Worm (Caenorhabditis elegans): Measurements from ENCODE around the gene pgl-1.

The pgl-1 gene

ce11 chrIV:7018623-7019022, 41.5 kb upstream of the pgl-1 start:
- TF ChIP-seq fkh-10 (GFP tag; optimal IDR thresholded peaks at IDR 0.05) (peak; percentile 67), ceh-82 (tag; optimal IDR thresholded peaks at IDR 0.05) (no peak), ces-1 (GFP tag; optimal IDR thresholded peaks at IDR 0.05) (peak; percentile 38)

- no peak for TF ChIP-seq cey-2 (tag; optimal IDR thresholded peaks at IDR 0.05; ENCODE audit: borderline replicate concordance, insufficient read depth)
- TF ChIP-seq nhr-6 (tag; optimal IDR thresholded peaks at IDR 0.05), result no peak
- TF ChIP-seq daf-12 (tag; optimal IDR thresholded peaks at IDR 0.05), result no peak
- TF ChIP-seq F44E2.7 (GFP tag; IDR thresholded peaks at IDR 0.05), result no peak
- TF ChIP-seq duxl-1 (tag; optimal IDR thresholded peaks at IDR 0.05; ENCODE audit: poor library complexity), result no peak
- TF ChIP-seq lin-38 (GFP tag; IDR thresholded peaks at IDR 0.05), result no peak
- TF ChIP-seq attf-4 (tag; optimal IDR thresholded peaks at IDR 0.05), result no peak
- no peak for TF ChIP-seq ces-1 (GFP tag; optimal IDR thresholded peaks at IDR 0.05)
- TF ChIP-seq mes-2 (tag; optimal IDR thresholded peaks at IDR 0.05; ENCODE audit: poor library complexity, severe bottlenecking), result no peak
- no peak for TF ChIP-seq lin-29 (GFP tag; IDR thresholded peaks at IDR 0.05)
- no peak for TF ChIP-seq zag-1 (tag; optimal IDR thresholded peaks at IDR 0.05)
- no peak for TF ChIP-seq mxl-3 (GFP tag; optimal IDR thresholded peaks at IDR 0.05)
- TF ChIP-seq lin-1 (GFP tag; IDR thresholded peaks at IDR 0.05), result no peak
- TF ChIP-seq mxl-2 (GFP tag; conservative IDR thresholded peaks at IDR 0.05), result no peak
- TF ChIP-seq unc-130 (GFP tag; optimal IDR thresholded peaks at IDR 0.05), result no peak
- TF ChIP-seq ZK546.5 (tag; optimal IDR thresholded peaks at IDR 0.05), result no peak
- TF ChIP-seq nhr-76 (tag; optimal IDR thresholded peaks at IDR 0.05), result no peak
- TF ChIP-seq php-3 (GFP tag; IDR thresholded peaks at IDR 0.05), result no peak
- TF ChIP-seq nhr-77 (tag; optimal IDR thresholded peaks at IDR 0.05), result no peak
- TF ChIP-seq hif-1 (tag; optimal IDR thresholded peaks at IDR 0.05), result no peak
Measured at ce11 chrIV:7017123-7017674, 40.1 kb upstream of the pgl-1 start, which contains the start of gene gldi-4. Gene gldi-4, plus strand, starts transcription at chrIV:7017624.

ce11 chrIV:7016502-7016901, 39.4 kb upstream of the pgl-1 start:
- TF ChIP-seq mdt-29 (GFP tag; IDR thresholded peaks at IDR 0.05), result no peak
- no peak for TF ChIP-seq Y48G9A.11 (GFP tag; IDR thresholded peaks at IDR 0.05)
- peak; percentile 9 for TF ChIP-seq dpl-1 (GFP tag; optimal IDR thresholded peaks at IDR 0.05)
- no peak for TF ChIP-seq jun-1 (tag; optimal IDR thresholded peaks at IDR 0.05)
- TF ChIP-seq R02D3.7 (tag; optimal IDR thresholded peaks at IDR 0.05), result no peak
- peak; percentile 78 for TF ChIP-seq dve-1 (tag; optimal IDR thresholded peaks at IDR 0.05; ENCODE audit: insufficient read depth)
- TF ChIP-seq skn-1 (tag; optimal IDR thresholded peaks at IDR 0.05), result no peak
- no peak for TF ChIP-seq nhr-6 (tag; optimal IDR thresholded peaks at IDR 0.05)
- TF ChIP-seq attf-4 (tag; optimal IDR thresholded peaks at IDR 0.05), result no peak
- no peak for TF ChIP-seq zfp-3 (GFP tag; conservative IDR thresholded peaks at IDR 0.05)
- TF ChIP-seq D1046.2 (GFP tag; IDR thresholded peaks at IDR 0.05), result no peak
- TF ChIP-seq zag-1 (tag; optimal IDR thresholded peaks at IDR 0.05), result no peak
- TF ChIP-seq dmd-9 (GFP tag; IDR thresholded peaks at IDR 0.05), result no peak
- no peak for TF ChIP-seq php-3 (GFP tag; IDR thresholded peaks at IDR 0.05)
- no peak for TF ChIP-seq fos-1 (tag; optimal IDR thresholded peaks at IDR 0.05)
- TF ChIP-seq dmd-6 (GFP tag; IDR thresholded peaks at IDR 0.05), result peak; percentile 21; the same call in 1 of the 2 replicates
- TF ChIP-seq lsy-2 (tag; optimal IDR thresholded peaks at IDR 0.05), result peak in 1 of 2 experiments; percentile 70
- TF ChIP-seq nhr-102 (tag; optimal IDR thresholded peaks at IDR 0.05), result no peak
- no peak for TF ChIP-seq egl-43 (GFP tag; IDR thresholded peaks at IDR 0.05)
- no peak for TF ChIP-seq daf-16 (GFP tag; optimal IDR thresholded peaks at IDR 0.05)
- peak; percentile 50 for TF ChIP-seq daf-16 (tag; optimal IDR thresholded peaks at IDR 0.05)
- TF ChIP-seq sdz-12 (GFP tag; optimal IDR thresholded peaks at IDR 0.05), result no peak
- no peak for TF ChIP-seq lin-13 (GFP tag; optimal IDR thresholded peaks at IDR 0.05)
- TF ChIP-seq lim-7 (GFP tag; IDR thresholded peaks at IDR 0.05), result no peak
- no peak for TF ChIP-seq ceh-82 (tag; optimal IDR thresholded peaks at IDR 0.05)
- TF ChIP-seq saeg-2 (GFP tag; IDR thresholded peaks at IDR 0.05), result no peak
- peak; percentile 30 for TF ChIP-seq rbr-2 (tag; optimal IDR thresholded peaks at IDR 0.05)
- no peak for TF ChIP-seq spr-1 (tag; optimal IDR thresholded peaks at IDR 0.05)
- TF ChIP-seq aha-1 (tag), result peak; percentile 91
- TF ChIP-seq F26F4.8 (GFP tag; conservative IDR thresholded peaks at IDR 0.05), result no peak
- peak; percentile 49 for TF ChIP-seq hlh-11 (tag; optimal IDR thresholded peaks at IDR 0.05)
